Worm (Caenorhabditis elegans): ENCODE measurements around the gene C35B1.9.

Gene C35B1.9

ce11 chrIV:4085787-4086262, 5.1 kb upstream of the C35B1.9 start, which contains the start of gene C35B1.2:
TSS of gene C35B1.2 (plus strand) at chrIV:4086212.
- no peak for TF ChIP-seq dao-5 (tag; optimal IDR thresholded peaks at IDR 0.05)
- TF ChIP-seq W03F9.2 (tag; optimal IDR thresholded peaks at IDR 0.05): peak; percentile 23

- TF ChIP-seq W03F9.2 (tag; optimal IDR thresholded peaks at IDR 0.05): peak; percentile 2
- TF ChIP-seq dao-5 (tag; optimal IDR thresholded peaks at IDR 0.05): no peak
Observed at ce11 chrIV:4085022-4085421, 4.3 kb upstream of the C35B1.9 start.

ce11 chrIV:4084109-4084508, 3.4 kb upstream of the C35B1.9 start, which contains the start of gene C35B1.5:
TSS of gene C35B1.5 (minus strand) at chrIV:4084209.
- no peak for TF ChIP-seq dao-5 (tag; optimal IDR thresholded peaks at IDR 0.05)
- no peak for TF ChIP-seq W03F9.2 (tag; optimal IDR thresholded peaks at IDR 0.05)
- no peak for TF ChIP-seq him-1 (tag; optimal IDR thresholded peaks at IDR 0.05)

ce11 chrIV:4083094-4083493, 2.3 kb upstream of the C35B1.9 start:
- no peak for TF ChIP-seq W03F9.2 (tag; optimal IDR thresholded peaks at IDR 0.05)
- TF ChIP-seq dao-5 (tag; optimal IDR thresholded peaks at IDR 0.05): no peak
- TF ChIP-seq him-1 (tag; optimal IDR thresholded peaks at IDR 0.05): no peak

- no peak for TF ChIP-seq him-1 (tag; optimal IDR thresholded peaks at IDR 0.05)
- TF ChIP-seq W03F9.2 (tag; optimal IDR thresholded peaks at IDR 0.05): no peak
- TF ChIP-seq dao-5 (tag; optimal IDR thresholded peaks at IDR 0.05): no peak
Observed at ce11 chrIV:4082599-4082998, 1.9 kb upstream of the C35B1.9 start.

ce11 chrIV:4079514-4079913, 1.2 kb downstream of the C35B1.9 start, which contains the start of gene C35B1.4:
TSS of gene C35B1.4 (plus strand) at chrIV:4079814.
- TF ChIP-seq him-1 (tag; optimal IDR thresholded peaks at IDR 0.05) (no peak), dao-5 (tag; optimal IDR thresholded peaks at IDR 0.05) (no peak), W03F9.2 (tag; optimal IDR thresholded peaks at IDR 0.05) (no peak)

- TF ChIP-seq dao-5 (tag; optimal IDR thresholded peaks at IDR 0.05) (no peak), him-1 (tag; optimal IDR thresholded peaks at IDR 0.05) (no peak), W03F9.2 (tag; optimal IDR thresholded peaks at IDR 0.05) (no peak)
Observed at ce11 chrIV:4078901-4079300, 1.8 kb downstream of the C35B1.9 start, which contains the start of gene C35B1.8. TSS of gene C35B1.8 (minus strand) at chrIV:4079001.

- TF ChIP-seq dao-5 (tag; optimal IDR thresholded peaks at IDR 0.05) (no peak), W03F9.2 (tag; optimal IDR thresholded peaks at IDR 0.05) (no peak), him-1 (tag; optimal IDR thresholded peaks at IDR 0.05) (no peak)
Observed at ce11 chrIV:4076690-4077295, 4.0 kb downstream of the C35B1.9 start.

ce11 chrIV:4074610-4075009, 6.1 kb downstream of the C35B1.9 start, which contains the start of gene W03D2.9:
TSS of gene W03D2.9 (minus strand) at chrIV:4074710.
- TF ChIP-seq him-1 (tag; optimal IDR thresholded peaks at IDR 0.05): no peak
- no peak for TF ChIP-seq W03F9.2 (tag; optimal IDR thresholded peaks at IDR 0.05)
- TF ChIP-seq dao-5 (tag; optimal IDR thresholded peaks at IDR 0.05): no peak

- TF ChIP-seq W03F9.2 (tag; optimal IDR thresholded peaks at IDR 0.05) (no peak), dao-5 (tag; optimal IDR thresholded peaks at IDR 0.05) (no peak), him-1 (tag; optimal IDR thresholded peaks at IDR 0.05) (no peak)
Observed at ce11 chrIV:4072027-4072426, 8.7 kb downstream of the C35B1.9 start, which contains the start of gene pqn-75. TSS of gene pqn-75 (plus strand) at chrIV:4072327.

- no peak for TF ChIP-seq him-1 (tag; optimal IDR thresholded peaks at IDR 0.05)
- no peak for TF ChIP-seq W03F9.2 (tag; optimal IDR thresholded peaks at IDR 0.05)
- no peak for TF ChIP-seq dao-5 (tag; optimal IDR thresholded peaks at IDR 0.05)
Observed at ce11 chrIV:4070810-4071209, 9.9 kb downstream of the C35B1.9 start.

ce11 chrIV:4068480-4068879, 12.3 kb downstream of the C35B1.9 start, which contains the start of gene fbxb-55:
TSS of gene fbxb-55 (plus strand) at chrIV:4068780.
- TF ChIP-seq him-1 (tag; optimal IDR thresholded peaks at IDR 0.05): no peak
- TF ChIP-seq dao-5 (tag; optimal IDR thresholded peaks at IDR 0.05): no peak
- no peak for TF ChIP-seq W03F9.2 (tag; optimal IDR thresholded peaks at IDR 0.05)

- TF ChIP-seq dao-5 (tag; optimal IDR thresholded peaks at IDR 0.05): no peak
- TF ChIP-seq W03F9.2 (tag; optimal IDR thresholded peaks at IDR 0.05): no peak
- no peak for TF ChIP-seq him-1 (tag; optimal IDR thresholded peaks at IDR 0.05)
Observed at ce11 chrIV:4067336-4067735, 13.4 kb downstream of the C35B1.9 start.

ce11 chrIV:4063573-4063972, 17.2 kb downstream of the C35B1.9 start, which contains the start of gene ilys-6:
TSS of gene ilys-6 (minus strand) at chrIV:4063673.
- TF ChIP-seq him-1 (tag; optimal IDR thresholded peaks at IDR 0.05): no peak
- no peak for TF ChIP-seq W03F9.2 (tag; optimal IDR thresholded peaks at IDR 0.05)
- TF ChIP-seq dao-5 (tag; optimal IDR thresholded peaks at IDR 0.05): no peak

ce11 chrIV:4055297-4055696, 25.4 kb downstream of the C35B1.9 start:
- TF ChIP-seq W03F9.2 (tag; optimal IDR thresholded peaks at IDR 0.05) (no peak), dao-5 (tag; optimal IDR thresholded peaks at IDR 0.05) (no peak)
